Worm (Caenorhabditis elegans): ENCODE results near the gene srm-1.

DNA sequence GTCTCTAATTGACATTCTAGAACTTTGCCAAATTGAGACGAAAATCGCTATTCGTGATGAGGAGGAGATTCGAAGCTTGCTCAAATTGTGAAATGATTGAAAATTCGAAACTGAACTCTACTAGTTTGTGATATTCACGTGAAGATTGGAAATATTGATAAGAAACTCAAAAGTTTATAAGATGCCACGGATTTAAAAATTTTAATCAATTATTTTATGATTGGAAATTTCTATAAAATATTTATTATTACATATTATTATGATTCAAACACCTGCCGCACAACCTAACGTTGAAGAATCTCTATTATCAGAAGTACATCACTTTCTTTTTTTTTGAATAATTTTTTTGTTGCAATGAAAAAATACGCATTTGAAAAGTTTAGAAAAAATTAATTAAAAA lies 23.8 kb upstream of the srm-1 start, which contains the start of gene E03H12.7:
- TF ChIP-seq ztf-11 (tag; optimal IDR thresholded peaks at IDR 0.05) (no peak), lin-32 (GFP tag; optimal IDR thresholded peaks at IDR 0.05) (no peak), unc-39 (tag; optimal IDR thresholded peaks at IDR 0.05) (no peak), flh-1 (GFP tag; optimal IDR thresholded peaks at IDR 0.05) (no peak), elt-1 (tag; optimal IDR thresholded peaks at IDR 0.05; ENCODE audit: borderline replicate concordance, insufficient read depth) (no peak), unc-62 (GFP tag; optimal IDR thresholded peaks at IDR 0.05) (no peak), ces-1 (GFP tag; optimal IDR thresholded peaks at IDR 0.05) (no peak), pha-4 (tag; optimal IDR thresholded peaks at IDR 0.05) (no peak), lsy-2 (tag; optimal IDR thresholded peaks at IDR 0.05) (no peak), zip-8 (tag; optimal IDR thresholded peaks at IDR 0.05) (no peak), snpc-4 (tag; optimal IDR thresholded peaks at IDR 0.05) (no peak)
